Worm (Caenorhabditis elegans): ENCODE results near the gene B0336.13.

DNA sequence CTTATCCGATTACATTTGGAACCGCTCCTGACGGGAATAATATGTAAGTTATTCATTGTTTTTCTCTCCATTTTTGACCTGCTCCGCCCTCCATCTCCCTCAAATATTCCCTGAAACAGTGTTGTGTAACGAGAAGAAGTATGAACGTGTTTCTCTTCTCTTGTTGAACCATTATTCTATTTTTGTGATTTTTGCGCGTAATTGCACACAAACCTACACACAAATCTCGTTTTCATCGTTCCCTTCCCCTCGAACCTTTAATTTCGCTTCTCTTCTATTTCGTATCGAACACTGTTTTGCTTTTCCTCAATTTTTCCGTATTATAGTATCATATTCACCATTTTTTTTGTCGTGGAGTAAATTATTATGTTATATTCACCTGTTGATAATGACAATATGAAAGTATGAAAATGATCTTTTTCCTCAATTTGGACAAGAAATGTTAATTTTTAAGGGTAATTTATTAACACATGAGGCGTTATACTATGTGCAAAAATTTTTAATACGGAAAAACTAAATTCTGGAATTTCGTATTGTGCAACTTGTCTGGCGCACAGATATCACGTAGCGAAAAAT is 23.4 kb downstream of the B0336.13 start:
- TF ChIP-seq lin-13 (GFP tag; optimal IDR thresholded peaks at IDR 0.05) (no peak), dve-1 (tag; optimal IDR thresholded peaks at IDR 0.05; ENCODE audit: insufficient read depth) (no peak), aly-2 (tag; optimal IDR thresholded peaks at IDR 0.05) (no peak), sdz-12 (GFP tag; optimal IDR thresholded peaks at IDR 0.05) (no peak), R02D3.7 (tag; optimal IDR thresholded peaks at IDR 0.05) (no peak), lin-38 (GFP tag; IDR thresholded peaks at IDR 0.05) (no peak), F49E8.2 (tag; optimal IDR thresholded peaks at IDR 0.05; ENCODE audit: borderline replicate concordance) (no peak), vab-7 (GFP tag; IDR thresholded peaks at IDR 0.05) (no peak)
